Worm (Caenorhabditis elegans) whole organism, L3 larva: ENCODE measurements around the gene sri-30.

Experiments used
- ceh-9 ChIP-seq: sonication (generic microtip); optimal IDR thresholded peaks from 2 replicates; lab custom pipeline; 2018; ENCODE audit warnings: missing biosample characterization, missing genetic modification characterization
- skn-1 ChIP-seq: fragments of 150-350 bp; optimal IDR thresholded peaks from 2 replicates; lab custom pipeline; 2014; ENCODE audit warnings: missing biosample characterization, missing genetic modification characterization
- zag-1 ChIP-seq: fragments of 150-350 bp; optimal IDR thresholded peaks from 2 replicates; lab custom pipeline; 2014; ENCODE audit warnings: missing biosample characterization, missing genetic modification characterization

DNA sequence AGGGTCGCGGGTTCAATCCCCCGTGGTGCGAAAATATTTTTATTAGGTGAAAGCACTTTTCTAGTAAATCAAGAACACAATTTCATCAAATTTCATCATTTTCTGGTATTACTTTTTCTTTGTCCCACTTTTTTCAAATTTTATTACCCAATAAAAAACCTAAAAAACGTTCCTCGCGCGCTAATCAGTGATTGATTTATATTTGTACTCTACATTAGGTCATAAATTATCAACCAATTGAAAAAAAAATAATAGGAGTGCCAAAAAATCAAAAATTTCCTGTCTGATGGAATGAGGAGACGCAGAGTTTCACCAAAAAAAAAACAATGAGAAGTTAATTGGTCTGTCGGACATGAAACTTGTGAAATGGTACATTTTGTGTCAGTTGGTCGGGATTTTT lies 21.3 kb upstream of the sri-30 start:
- TF ChIP-seq ceh-9 (tag; lab: Kevin White, UChicago) (no peak), zag-1 (tag; lab: Kevin White, UChicago) (no peak), skn-1 (tag; lab: Kevin White, UChicago) (no peak)
